Worm (Caenorhabditis elegans) whole organism, L4/young adult: Measurements from ENCODE around the gene haf-2.

ENCODE experiments used
- dao-5 ChIP-seq: sonication (generic microtip); optimal IDR thresholded peaks from 2 replicates; lab custom pipeline; 2016; ENCODE audit warnings: missing genotype, missing genetic modification characterization, moderate library complexity, missing compliant biosample characterization
- him-1 ChIP-seq: sonication (generic microtip); optimal IDR thresholded peaks from 2 replicates; lab custom pipeline; 2016; ENCODE audit warnings: missing genotype, missing genetic modification reagents, missing genetic modification characterization, missing compliant biosample characterization

DNA sequence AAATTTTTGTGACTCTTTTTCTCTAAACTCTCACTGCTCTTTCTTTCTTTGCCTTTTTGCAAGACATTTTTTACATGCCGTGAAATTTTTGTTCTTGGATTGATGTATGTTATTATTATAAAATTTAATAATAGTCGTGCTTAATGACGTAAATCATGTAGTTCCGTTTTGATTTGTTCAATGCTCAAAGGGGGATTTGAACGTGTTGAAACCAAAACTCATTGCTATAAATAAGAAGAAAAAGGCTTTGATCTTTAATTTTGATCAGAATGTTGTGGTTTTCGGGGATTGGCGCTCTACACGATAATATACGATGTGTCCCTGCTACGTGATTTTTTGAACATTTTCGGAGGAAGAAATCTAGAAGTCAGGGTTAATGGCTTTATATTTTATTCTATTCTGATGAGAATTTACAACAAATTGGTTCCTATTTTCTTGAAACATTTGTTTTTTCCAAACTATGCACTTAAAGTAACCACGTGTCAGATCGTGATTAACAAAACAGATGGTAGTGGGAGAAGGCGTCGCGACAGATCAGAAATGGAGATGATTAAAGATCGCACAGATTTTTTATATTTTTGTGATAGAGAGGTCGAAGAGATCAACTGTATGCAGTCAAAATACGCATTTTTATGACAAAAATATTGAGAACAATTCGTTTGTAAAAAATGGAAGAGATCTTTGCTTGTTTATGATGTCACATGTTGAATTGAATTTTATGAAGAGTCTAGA, 14.5 kb downstream of the haf-2 start:
- TF ChIP-seq him-1 (tag; lab: Kevin White, UChicago) = no peak
- TF ChIP-seq dao-5 = no peak
